Fruit fly (Drosophila melanogaster) whole organism, prepupa: ENCODE data around the gene CG14715.

Experiments used
- Blimp-1 ChIP-seq: fragments of 200-800 bp; sonication (Bioruptor generic); optimal IDR thresholded peaks from 3 replicates; lab custom pipeline; 2017; ENCODE audit warnings: missing biosample characterization, missing genetic modification characterization, mild to moderate bottlenecking, moderate library complexity, missing genetic modification reagents
- CG11294 ChIP-seq: fragments of 200-800 bp; sonication (Bioruptor generic); IDR thresholded peaks from 2 replicates; pipeline ENCODE4 v1.3.6; 2022; ENCODE audit warnings: missing biosample characterization, missing genetic modification characterization
- CG11762 ChIP-seq: fragments of 200-800 bp; sonication (Bioruptor generic); optimal IDR thresholded peaks from 3 replicates; lab custom pipeline; 2016; ENCODE audit warnings: missing biosample characterization, missing genetic modification characterization; ENCODE audit not compliant: insufficient read depth
- CG15336 ChIP-seq: fragments of 200-800 bp; sonication (Bioruptor generic); IDR thresholded peaks from 2 replicates; pipeline ENCODE4 v1.3.6; 2022; ENCODE audit warnings: missing biosample characterization, missing genetic modification characterization
- CG1621 ChIP-seq: fragments of 200-800 bp; sonication (Bioruptor generic); optimal IDR thresholded peaks from 3 replicates; lab custom pipeline; 2018; ENCODE audit warnings: missing biosample characterization, mild to moderate bottlenecking, missing genetic modification characterization
- CG3032 ChIP-seq: fragments of 200-800 bp; optimal IDR thresholded peaks from 2 replicates; lab custom pipeline; 2019; ENCODE audit warnings: missing biosample characterization, mild to moderate bottlenecking, missing genetic modification characterization, moderate library complexity
- CG31627 ChIP-seq: fragments of 200-800 bp; sonication (Bioruptor generic); optimal IDR thresholded peaks from 3 replicates; lab custom pipeline; 2016; ENCODE audit warnings: missing biosample characterization, missing genetic modification characterization
- CG32006 ChIP-seq: fragments of 200-800 bp; sonication (Bioruptor generic); optimal IDR thresholded peaks from 3 replicates; lab custom pipeline; 2017; ENCODE audit warnings: missing biosample characterization, mild to moderate bottlenecking, missing genetic modification characterization
- CG34406 ChIP-seq: fragments of 200-800 bp; sonication (Bioruptor generic); optimal IDR thresholded peaks from 3 replicates; lab custom pipeline; 2016; ENCODE audit warnings: missing biosample characterization, missing genetic modification characterization
- CG4318 ChIP-seq: fragments of 200-800 bp; sonication (Bioruptor generic); optimal IDR thresholded peaks from 3 replicates; lab custom pipeline; 2017; ENCODE audit warnings: missing biosample characterization, mild to moderate bottlenecking, missing genetic modification characterization
- CG6276 ChIP-seq: fragments of 200-800 bp; sonication (Bioruptor generic); optimal IDR thresholded peaks from 2 replicates; lab custom pipeline; 2017; ENCODE audit warnings: missing biosample characterization, mild to moderate bottlenecking, missing genetic modification characterization
- CG6808 ChIP-seq: fragments of 200-800 bp; sonication (Bioruptor generic); optimal IDR thresholded peaks from 3 replicates; lab custom pipeline; 2017; ENCODE audit warnings: missing biosample characterization, missing genetic modification characterization, mild to moderate bottlenecking, moderate library complexity, missing genetic modification reagents
- CG6854 ChIP-seq: fragments of 200-800 bp; sonication (Bioruptor generic); optimal IDR thresholded peaks from 2 replicates; lab custom pipeline; 2017; ENCODE audit warnings: missing biosample characterization, mild to moderate bottlenecking, missing genetic modification characterization
- CG7368 ChIP-seq: fragments of 200-800 bp; sonication (Bioruptor generic); optimal IDR thresholded peaks from 3 replicates; lab custom pipeline; 2016; ENCODE audit warnings: missing biosample characterization, missing genetic modification characterization
- CG8319 ChIP-seq: fragments of 200-800 bp; sonication (Bioruptor generic); optimal IDR thresholded peaks from 3 replicates; lab custom pipeline; 2016; ENCODE audit warnings: missing biosample characterization, missing genetic modification characterization
- CG8632 ChIP-seq: fragments of 200-800 bp; sonication (Bioruptor generic); optimal IDR thresholded peaks from 3 replicates; lab custom pipeline; 2016; ENCODE audit warnings: missing biosample characterization, missing genetic modification characterization
- CG9139 ChIP-seq: fragments of 200-800 bp; sonication (Bioruptor generic); optimal IDR thresholded peaks from 3 replicates; lab custom pipeline; 2017; ENCODE audit warnings: missing biosample characterization, mild to moderate bottlenecking, missing genetic modification characterization
- Eip75B ChIP-seq: fragments of 200-800 bp; sonication (Bioruptor generic); optimal IDR thresholded peaks from 3 replicates; lab custom pipeline; 2016; ENCODE audit warnings: missing biosample characterization, missing genetic modification characterization
- Eip78C ChIP-seq: fragments of 200-800 bp; sonication (Bioruptor generic); peaks from one replicate; lab custom pipeline; 2016; ENCODE audit warnings: missing biosample characterization, missing genetic modification characterization
- Eip93F ChIP-seq: fragments of 200-800 bp; sonication (Bioruptor generic); optimal IDR thresholded peaks from 2 replicates; lab custom pipeline; 2016; ENCODE audit warnings: missing biosample characterization, mild to moderate bottlenecking, missing genetic modification characterization
- Ets21C ChIP-seq: fragments of 200-800 bp; sonication (Bioruptor generic); optimal IDR thresholded peaks from 3 replicates; lab custom pipeline; 2016; ENCODE audit warnings: missing biosample characterization, missing genetic modification characterization
- Ets96B ChIP-seq: fragments of 200-800 bp; optimal IDR thresholded peaks from 2 replicates; lab custom pipeline; 2019; ENCODE audit warnings: missing biosample characterization, mild to moderate bottlenecking, missing genetic modification characterization, moderate library complexity
- Gug ChIP-seq: fragments of 200-800 bp; sonication (Bioruptor generic); IDR thresholded peaks from 2 replicates; pipeline ENCODE4 v1.3.6; 2022; ENCODE audit warnings: missing biosample characterization, missing genetic modification characterization
- Hr38 ChIP-seq: sonication (Bioruptor generic); optimal IDR thresholded peaks from 2 replicates; lab custom pipeline; 2016; ENCODE audit warnings: missing biosample characterization, missing genetic modification characterization
- Hr39 ChIP-seq: fragments of 200-800 bp; sonication (Bioruptor generic); optimal IDR thresholded peaks from 2 replicates; lab custom pipeline; 2016; ENCODE audit warnings: missing biosample characterization, missing genetic modification characterization
- Hr4 ChIP-seq: fragments of 200-800 bp; sonication (Bioruptor generic); optimal IDR thresholded peaks from 3 replicates; lab custom pipeline; 2016; ENCODE audit warnings: missing biosample characterization, missing genetic modification characterization
- Lpt ChIP-seq: fragments of 200-800 bp; sonication (Bioruptor generic); optimal IDR thresholded peaks from 3 replicates; lab custom pipeline; 2016; ENCODE audit warnings: missing biosample characterization, missing genetic modification characterization
- OdsH ChIP-seq: fragments of 200-800 bp; sonication (Bioruptor generic); optimal IDR thresholded peaks from 3 replicates; lab custom pipeline; 2016; ENCODE audit warnings: missing biosample characterization, missing genetic modification characterization
- Sox102F ChIP-seq: fragments of 200-800 bp; sonication (Bioruptor generic); optimal IDR thresholded peaks from 2 replicates; lab custom pipeline; 2016; ENCODE audit warnings: missing biosample characterization, mild to moderate bottlenecking, missing genetic modification characterization
- acj6 ChIP-seq: fragments of 200-800 bp; sonication (Bioruptor generic); optimal IDR thresholded peaks from 3 replicates; lab custom pipeline; 2016; ENCODE audit warnings: missing biosample characterization, missing genetic modification characterization
- cyc ChIP-seq: fragments of 200-800 bp; sonication (Bioruptor generic); optimal IDR thresholded peaks from 3 replicates; lab custom pipeline; 2016; ENCODE audit warnings: missing biosample characterization, missing genetic modification characterization
- dac ChIP-seq: fragments of 200-800 bp; sonication (Bioruptor generic); optimal IDR thresholded peaks from 2 replicates; lab custom pipeline; 2017; ENCODE audit warnings: missing biosample characterization, mild to moderate bottlenecking, missing genetic modification characterization
- dsx ChIP-seq: fragments of 200-800 bp; optimal IDR thresholded peaks from 3 replicates; lab custom pipeline; 2019; ENCODE audit warnings: missing biosample characterization, mild to moderate bottlenecking, missing genetic modification characterization, moderate library complexity; ENCODE audit not compliant: poor library complexity, severe bottlenecking
- eg ChIP-seq: fragments of 200-800 bp; sonication (Bioruptor generic); IDR thresholded peaks from 3 replicates; pipeline ENCODE4 v1.3.6; 2022; ENCODE audit warnings: missing biosample characterization, missing genetic modification characterization
- fd59A ChIP-seq: fragments of 200-800 bp; sonication (Bioruptor generic); optimal IDR thresholded peaks from 2 replicates; lab custom pipeline; 2017; ENCODE audit warnings: missing biosample characterization, mild to moderate bottlenecking, missing genetic modification characterization, missing genetic modification reagents
- fd85E ChIP-seq: fragments of 200-800 bp; sonication (Bioruptor generic); optimal IDR thresholded peaks from 3 replicates; lab custom pipeline; 2016; ENCODE audit warnings: missing biosample characterization, missing genetic modification characterization
- fkh ChIP-seq: fragments of 200-800 bp; sonication (Bioruptor generic); optimal IDR thresholded peaks from 3 replicates; lab custom pipeline; 2017; ENCODE audit warnings: missing biosample characterization, mild to moderate bottlenecking, missing genetic modification characterization, moderate library complexity
- lz ChIP-seq: fragments of 200-800 bp; sonication (Bioruptor generic); optimal IDR thresholded peaks from 3 replicates; lab custom pipeline; 2016; ENCODE audit warnings: missing biosample characterization, missing genetic modification characterization
- net ChIP-seq: fragments of 200-800 bp; sonication (Bioruptor generic); optimal IDR thresholded peaks from 3 replicates; lab custom pipeline; 2016; ENCODE audit warnings: missing biosample characterization, missing genetic modification characterization
- pdm3 ChIP-seq: fragments of 200-800 bp; sonication (Bioruptor generic); optimal IDR thresholded peaks from 3 replicates; lab custom pipeline; 2016; ENCODE audit warnings: missing biosample characterization, missing genetic modification characterization
- salr ChIP-seq, 2 experiments: fragments of 200-800 bp; sonication (Bioruptor generic); optimal IDR thresholded peaks; 3 replicates each; lab custom pipeline; 2016 to 2018; ENCODE audit warnings: missing biosample characterization in 2 of 2, missing genetic modification characterization in 2 of 2, mild to moderate bottlenecking in 1 of 2
- spab ChIP-seq: fragments of 200-800 bp; sonication (Bioruptor generic); optimal IDR thresholded peaks from 2 replicates; lab custom pipeline; 2017; ENCODE audit warnings: missing biosample characterization, mild to moderate bottlenecking, missing genetic modification characterization, missing genetic modification reagents
- ss ChIP-seq, 2 experiments: fragments of 200-800 bp; sonication (Bioruptor generic); optimal IDR thresholded peaks; 2 replicates in 1 of 2; 3 replicates in 1 of 2; lab custom pipeline; 2017 to 2018; ENCODE audit warnings: mild to moderate bottlenecking in 2 of 2, missing biosample characterization in 2 of 2, missing genetic modification characterization in 2 of 2, moderate library complexity in 1 of 2
- svp ChIP-seq: fragments of 200-800 bp; sonication (Bioruptor generic); peaks from one replicate; lab custom pipeline; 2016; ENCODE audit warnings: missing biosample characterization, missing genetic modification characterization

Gene CG14715

dm6 chr3R:11655873-11656374, 18.1 kb upstream of the CG14715 start, which contains the start of gene CG42327 (continued):
- TF ChIP-seq dac (GFP tag; lab: Kevin White, UChicago), result peak; percentile 97
- TF ChIP-seq Hr39 (GFP tag; lab: Kevin White, UChicago), result peak; percentile 86
- no peak for TF ChIP-seq Hr38 (GFP tag; lab: Kevin White, UChicago)
- TF ChIP-seq OdsH (GFP tag; lab: Kevin White, UChicago), result peak; percentile 98
- peak; percentile 97 for TF ChIP-seq CG4318
- peak; percentile 81 to 85 for TF ChIP-seq ss (GFP tag; optimal IDR thresholded peaks at IDR 0.05; lab: Kevin White, UChicago)
- peak; percentile 96 for TF ChIP-seq acj6 (GFP tag; lab: Kevin White, UChicago)
- peak; percentile 95 for TF ChIP-seq pdm3 (GFP tag; lab: Kevin White, UChicago)
- peak; percentile 95 for TF ChIP-seq CG6276
- peak; percentile 96 for TF ChIP-seq Blimp-1 (GFP tag; lab: Kevin White, UChicago)
- peak; percentile 92 for TF ChIP-seq Gug (GFP tag; lab: Robert Waterston, UW)
- peak; percentile 96 for TF ChIP-seq svp
- TF ChIP-seq Eip75B (GFP tag; lab: Kevin White, UChicago), result peak; percentile 94
- TF ChIP-seq lz, result peak; percentile 91
- TF ChIP-seq fd59A (GFP tag; lab: Kevin White, UChicago), result peak; percentile 83
- TF ChIP-seq CG11294, result peak; percentile 90
- TF ChIP-seq Lpt (GFP tag; lab: Kevin White, UChicago), result peak; percentile 98
- peak; percentile 98 for TF ChIP-seq eg (GFP tag; lab: Robert Waterston, UW)
- TF ChIP-seq CG34406 (GFP tag; lab: Kevin White, UChicago), result peak; percentile 96
- peak; percentile 90 for TF ChIP-seq CG31627 (GFP tag; lab: Kevin White, UChicago)
- TF ChIP-seq CG11762 (GFP tag; lab: Kevin White, UChicago), result peak; percentile 94
- peak; percentile 94 for TF ChIP-seq Ets96B (tag; lab: Kevin White, UChicago)
- peak; percentile 97 for TF ChIP-seq Hr4 (GFP tag; lab: Kevin White, UChicago)
- TF ChIP-seq CG8319 (GFP tag; lab: Kevin White, UChicago), result peak; percentile 85
- peak; percentile 98 for TF ChIP-seq CG32006 (GFP tag; lab: Kevin White, UChicago)

dm6 chr3R:11656614-11657216, 17.3 kb upstream of the CG14715 start:
- TF ChIP-seq Hr38 (GFP tag; lab: Kevin White, UChicago) (peak; percentile 83), CG34406 (GFP tag; lab: Kevin White, UChicago) (peak; percentile 98), Gug (GFP tag; lab: Robert Waterston, UW) (peak; percentile 98), net (GFP tag; lab: Kevin White, UChicago) (peak; percentile 99), Eip93F (GFP tag; lab: Kevin White, UChicago) (peak; percentile 96), CG11762 (GFP tag; lab: Kevin White, UChicago) (peak; percentile 98), CG8632 (GFP tag; lab: Kevin White, UChicago) (peak; percentile 99), CG6808 (GFP tag; lab: Kevin White, UChicago) (peak; percentile 98), cyc (GFP tag; lab: Kevin White, UChicago) (peak; percentile 98), Ets21C (GFP tag; lab: Kevin White, UChicago) (peak; percentile 97), ss (GFP tag; optimal IDR thresholded peaks at IDR 0.05; lab: Kevin White, UChicago) (peak; percentile 98 to 99), CG1621 (tag; lab: Kevin White, UChicago) (peak; percentile 98), spab (GFP tag; lab: Kevin White, UChicago) (peak; percentile 99), CG8319 (GFP tag; lab: Kevin White, UChicago) (peak; percentile 98), fd85E (GFP tag; lab: Kevin White, UChicago) (peak; percentile 95), Sox102F (GFP tag; lab: Kevin White, UChicago) (peak; percentile 99), dsx (GFP tag; lab: Kevin White, UChicago) (peak; percentile 98), CG11294 (peak; percentile 98), CG7368 (GFP tag; lab: Kevin White, UChicago) (peak; percentile 99), lz (peak; percentile 99), CG6276 (peak; percentile 99), CG4318 (peak; percentile 98), dac (GFP tag; lab: Kevin White, UChicago) (peak; percentile 97), fkh (GFP tag; lab: Kevin White, UChicago) (peak; percentile 17), Eip78C (GFP tag; lab: Kevin White, UChicago) (peak; percentile 100), fd59A (GFP tag; lab: Kevin White, UChicago) (peak; percentile 99), CG15336 (GFP tag; lab: Robert Waterston, UW) (peak; percentile 99), Blimp-1 (GFP tag; lab: Kevin White, UChicago) (peak; percentile 86), Eip75B (GFP tag; lab: Kevin White, UChicago) (peak; percentile 99), CG9139 (peak; percentile 97), CG31627 (GFP tag; lab: Kevin White, UChicago) (peak; percentile 98), Ets96B (tag; lab: Kevin White, UChicago) (peak; percentile 99), eg (GFP tag; lab: Robert Waterston, UW) (peak; percentile 99), CG6854 (GFP tag; lab: Kevin White, UChicago) (peak; percentile 93), acj6 (GFP tag; lab: Kevin White, UChicago) (peak; percentile 99), CG32006 (GFP tag; lab: Kevin White, UChicago) (peak; percentile 99), salr (GFP tag; optimal IDR thresholded peaks at IDR 0.05; lab: Kevin White, UChicago) (peak; percentile 98), CG3032 (peak; percentile 99)
